Worm (Caenorhabditis elegans) whole organism, L1 larva: ENCODE results near the gene ndg-4.

Experiments
- aha-1 ChIP-seq: fragments of 150-350 bp; optimal IDR thresholded peaks from 2 replicates; lab custom pipeline; 2014; ENCODE audit warnings: missing biosample characterization, missing genetic modification characterization
- aly-2 ChIP-seq: fragments of 150-350 bp; optimal IDR thresholded peaks from 2 replicates; lab custom pipeline; 2014; ENCODE audit warnings: missing biosample characterization, missing genetic modification characterization
- ama-1 ChIP-seq: fragments of 150-350 bp; optimal IDR thresholded peaks from 2 replicates; lab custom pipeline; 2014
- blmp-1 ChIP-seq: fragments of 150-350 bp; optimal IDR thresholded peaks from 2 replicates; lab custom pipeline; 2014; ENCODE audit warnings: missing biosample characterization, missing genetic modification characterization
- ceh-8 ChIP-seq: fragments of 200-800 bp; sonication (Bioruptor generic); optimal IDR thresholded peaks from 2 replicates; lab custom pipeline; 2018; ENCODE audit warnings: mild to moderate bottlenecking, missing genetic modification characterization, moderate library complexity, missing compliant biosample characterization
- ceh-82 ChIP-seq, 3 experiments: fragments of 150-350 bp in 1 of 3; sonication (generic microtip) in 2 of 3; optimal IDR thresholded peaks; 2 replicates each; lab custom pipeline; 2014 to 2017; ENCODE audit warnings: missing biosample characterization in 3 of 3, missing genetic modification characterization in 3 of 3
- ceh-88 ChIP-seq: fragments of 200-800 bp; sonication (Bioruptor generic); IDR thresholded peaks from 2 replicates; pipeline ENCODE4 v1.3.6; 2022; ENCODE audit warnings: missing genetic modification characterization, missing compliant biosample characterization
- ceh-90 ChIP-seq: sonication (generic microtip); optimal IDR thresholded peaks from 2 replicates; lab custom pipeline; 2016; ENCODE audit warnings: missing genetic modification characterization, missing compliant biosample characterization
- ces-1 ChIP-seq: fragments of 150-350 bp; optimal IDR thresholded peaks from 2 replicates; lab custom pipeline; 2014; ENCODE audit warnings: missing biosample characterization, missing genetic modification reagents, missing genetic modification characterization
- dpl-1 ChIP-seq, 3 experiments: fragments of 150-350 bp in 2 of 3; sonication (generic microtip) in 1 of 3; optimal IDR thresholded peaks; 2 replicates each; lab custom pipeline; 2014 to 2017; ENCODE audit warnings: missing biosample characterization in 3 of 3, missing genetic modification characterization in 3 of 3, missing genetic modification reagents in 3 of 3
- dsc-1 ChIP-seq: sonication (generic microtip); optimal IDR thresholded peaks from 2 replicates; lab custom pipeline; 2016; ENCODE audit warnings: mild to moderate bottlenecking, missing genetic modification characterization, missing compliant biosample characterization
- efl-3 ChIP-seq: fragments of 200-800 bp; sonication (Bioruptor generic); optimal IDR thresholded peaks from 2 replicates; lab custom pipeline; 2018; ENCODE audit warnings: mild to moderate bottlenecking, missing genetic modification characterization, missing compliant biosample characterization
- egl-13 ChIP-seq: sonication (generic microtip); optimal IDR thresholded peaks from 2 replicates; lab custom pipeline; 2016; ENCODE audit warnings: missing genotype, missing genetic modification reagents, missing genetic modification characterization, missing compliant biosample characterization
- egl-27 ChIP-seq, 2 experiments: fragments of 150-350 bp in 1 of 2; sonication (generic microtip); optimal IDR thresholded peaks; 3 replicates each; lab custom pipeline; 2017 to 2018; ENCODE audit warnings: missing biosample characterization in 2 of 2, missing genetic modification characterization in 2 of 2, missing genetic modification reagents in 2 of 2
- elt-2 ChIP-seq: sonication (generic microtip); optimal IDR thresholded peaks from 2 replicates; lab custom pipeline; 2016; ENCODE audit warnings: missing genetic modification characterization, mild to moderate bottlenecking, inconsistent platforms, missing compliant biosample characterization, missing genetic modification reagents
- hlh-17 ChIP-seq: fragments of 200-800 bp; sonication (Bioruptor generic); optimal IDR thresholded peaks from 2 replicates; lab custom pipeline; 2018; ENCODE audit warnings: missing genetic modification characterization, mild to moderate bottlenecking, missing compliant biosample characterization, moderate library complexity, borderline replicate concordance
- hpl-2 ChIP-seq: fragments of 150-350 bp; optimal IDR thresholded peaks from 2 replicates; lab custom pipeline; 2014; ENCODE audit warnings: missing biosample characterization, missing genetic modification reagents, missing genetic modification characterization
- lin-15B ChIP-seq: fragments of 150-350 bp; sonication (generic microtip); optimal IDR thresholded peaks from 3 replicates; lab custom pipeline; 2014; ENCODE audit warnings: missing biosample characterization, missing genetic modification characterization
- lin-35 ChIP-seq, 2 experiments: fragments of 150-350 bp; optimal IDR thresholded peaks; 2 replicates each; lab custom pipeline; 2014; ENCODE audit warnings: missing biosample characterization in 2 of 2, missing genetic modification characterization in 2 of 2, missing genetic modification reagents in 2 of 2
- lir-3 ChIP-seq: sonication (generic microtip); optimal IDR thresholded peaks from 2 replicates; lab custom pipeline; 2016; ENCODE audit warnings: mild to moderate bottlenecking, missing genetic modification characterization, moderate library complexity, missing compliant biosample characterization; ENCODE audit not compliant: poor library complexity
- lsy-2 ChIP-seq, 2 experiments: fragments of 150-350 bp; optimal IDR thresholded peaks; 2 replicates each; lab custom pipeline; 2014; ENCODE audit warnings: missing biosample characterization in 2 of 2, missing genetic modification characterization in 2 of 2
- mab-9 ChIP-seq: fragments of 200-800 bp; sonication (Bioruptor generic); IDR thresholded peaks from 2 replicates; pipeline ENCODE4 v1.3.6; 2022; ENCODE audit warnings: missing genetic modification reagents, missing genetic modification characterization, missing compliant biosample characterization
- mef-2 ChIP-seq: fragments of 150-350 bp; optimal IDR thresholded peaks from 2 replicates; lab custom pipeline; 2014; ENCODE audit warnings: missing biosample characterization, missing genetic modification characterization
- mep-1 ChIP-seq: fragments of 150-350 bp; optimal IDR thresholded peaks from 2 replicates; lab custom pipeline; 2014; ENCODE audit warnings: missing biosample characterization, missing genetic modification characterization
- nhr-11 ChIP-seq: fragments of 150-350 bp; optimal IDR thresholded peaks from 2 replicates; lab custom pipeline; 2014; ENCODE audit warnings: missing biosample characterization, missing genetic modification characterization
- nhr-12 ChIP-seq: sonication (generic microtip); optimal IDR thresholded peaks from 2 replicates; lab custom pipeline; 2017; ENCODE audit warnings: missing biosample characterization, missing genetic modification characterization
- nhr-19 ChIP-seq: fragments of 200-800 bp; sonication (Bioruptor generic); conservative IDR thresholded peaks from 2 replicates; pipeline ENCODE4 v1.3.6; 2022; ENCODE audit warnings: missing genetic modification characterization, missing compliant biosample characterization
- nhr-20 ChIP-seq: sonication (generic microtip); optimal IDR thresholded peaks from 2 replicates; lab custom pipeline; 2016; ENCODE audit warnings: mild to moderate bottlenecking, missing genetic modification characterization, missing compliant biosample characterization
- nhr-28 ChIP-seq: fragments of 150-350 bp; optimal IDR thresholded peaks from 2 replicates; lab custom pipeline; 2014; ENCODE audit warnings: missing biosample characterization, missing genetic modification characterization
- nhr-47 ChIP-seq: sonication (generic microtip); optimal IDR thresholded peaks from 2 replicates; lab custom pipeline; 2016; ENCODE audit warnings: mild to moderate bottlenecking, missing genetic modification characterization, moderate library complexity, missing compliant biosample characterization
- nhr-76 ChIP-seq: sonication (generic microtip); optimal IDR thresholded peaks from 2 replicates; lab custom pipeline; 2017; ENCODE audit warnings: missing biosample characterization, missing genetic modification characterization
- pag-3 ChIP-seq: sonication (generic microtip); optimal IDR thresholded peaks from 2 replicates; lab custom pipeline; 2017; ENCODE audit warnings: missing genetic modification characterization, mild to moderate bottlenecking, missing compliant biosample characterization, antibody characterized with exemption, borderline replicate concordance; ENCODE audit not compliant: insufficient read depth
- pax-3 ChIP-seq: fragments of 200-800 bp; sonication (Bioruptor generic); optimal IDR thresholded peaks from 2 replicates; lab custom pipeline; 2018; ENCODE audit warnings: mild to moderate bottlenecking, missing genetic modification characterization, moderate library complexity, missing compliant biosample characterization
- rnt-1 ChIP-seq: sonication (generic microtip); optimal IDR thresholded peaks from 2 replicates; lab custom pipeline; 2016; ENCODE audit warnings: mild to moderate bottlenecking, missing genetic modification characterization, moderate library complexity, missing compliant biosample characterization
- skn-1 ChIP-seq: fragments of 150-350 bp; optimal IDR thresholded peaks from 2 replicates; lab custom pipeline; 2014; ENCODE audit warnings: missing biosample characterization, missing genetic modification characterization
- snpc-4 ChIP-seq: fragments of 150-350 bp; optimal IDR thresholded peaks from 2 replicates; lab custom pipeline; 2014; ENCODE audit warnings: missing biosample characterization, missing genetic modification characterization
- sptf-1 ChIP-seq: fragments of 150-350 bp; optimal IDR thresholded peaks from 2 replicates; lab custom pipeline; 2014; ENCODE audit warnings: missing biosample characterization, missing genetic modification characterization
- sup-37 ChIP-seq: fragments of 200-800 bp; sonication (Bioruptor generic); optimal IDR thresholded peaks from 2 replicates; lab custom pipeline; 2018; ENCODE audit warnings: mild to moderate bottlenecking, missing genetic modification characterization, missing compliant biosample characterization
- swsn-7 ChIP-seq: sonication (generic microtip); optimal IDR thresholded peaks from 2 replicates; lab custom pipeline; 2016; ENCODE audit warnings: missing genetic modification characterization, missing compliant biosample characterization
- unc-130 ChIP-seq: fragments of 150-350 bp; optimal IDR thresholded peaks from 2 replicates; lab custom pipeline; 2017; ENCODE audit warnings: missing biosample characterization, missing genetic modification characterization, inconsistent platforms
- unc-30 ChIP-seq: sonication (generic microtip); optimal IDR thresholded peaks from 2 replicates; lab custom pipeline; 2017; ENCODE audit warnings: missing biosample characterization, missing genetic modification characterization
- unc-62 ChIP-seq: fragments of 150-350 bp; optimal IDR thresholded peaks from 2 replicates; lab custom pipeline; 2014; ENCODE audit warnings: missing biosample characterization, missing genetic modification reagents, missing genetic modification characterization
- unc-98 ChIP-seq: fragments of 200-800 bp; sonication (Bioruptor generic); IDR thresholded peaks from 2 replicates; pipeline ENCODE4 v1.3.6; 2022; ENCODE audit warnings: missing genetic modification characterization, missing compliant biosample characterization
- vab-15 ChIP-seq: sonication (generic microtip); optimal IDR thresholded peaks from 2 replicates; lab custom pipeline; 2017; ENCODE audit warnings: missing genotype, mild to moderate bottlenecking, missing genetic modification characterization, missing compliant biosample characterization
- xbp-1 ChIP-seq: sonication (generic microtip); optimal IDR thresholded peaks from 2 replicates; lab custom pipeline; 2016; ENCODE audit warnings: missing genetic modification characterization, missing compliant biosample characterization
- zag-1 ChIP-seq: fragments of 150-350 bp; optimal IDR thresholded peaks from 2 replicates; lab custom pipeline; 2014; ENCODE audit warnings: missing biosample characterization, missing genetic modification characterization
- zip-4 ChIP-seq: fragments of 200-800 bp; sonication (Bioruptor generic); optimal IDR thresholded peaks from 2 replicates; lab custom pipeline; 2018; ENCODE audit warnings: mild to moderate bottlenecking, missing genetic modification characterization, moderate library complexity, missing compliant biosample characterization
- ztf-11 ChIP-seq, 2 experiments: sonication (generic microtip); optimal IDR thresholded peaks; 2 replicates each; lab custom pipeline; 2016 to 2017; ENCODE audit warnings: missing genetic modification characterization in 2 of 2, missing biosample characterization in 1 of 2, missing compliant biosample characterization in 1 of 2

The ndg-4 gene

ce11 chrIII:4495685-4496084 is 28.5 kb upstream of the ndg-4 start (continued):
- TF ChIP-seq aly-2 (tag; lab: Kevin White, UChicago) (no peak), rnt-1 (tag; lab: Kevin White, UChicago) (no peak), egl-13 (peak; percentile 45), swsn-7 (tag; lab: Kevin White, UChicago) (no peak), mab-9 (GFP tag; lab: Robert Waterston, UW) (no peak), ceh-90 (tag; lab: Kevin White, UChicago) (peak; percentile 0), dsc-1 (tag; lab: Kevin White, UChicago) (peak; percentile 95), ztf-11 (tag; optimal IDR thresholded peaks at IDR 0.05; lab: Kevin White, UChicago) (no peak), mef-2 (tag; lab: Kevin White, UChicago) (no peak), lir-3 (no peak), nhr-47 (tag; lab: Kevin White, UChicago) (peak; percentile 49)

- TF ChIP-seq blmp-1 (tag; lab: Kevin White, UChicago) (peak; percentile 36), unc-62 (GFP tag; lab: Kevin White, UChicago) (no peak)
These were observed 28.1 kb upstream of the ndg-4 start for ce11 chrIII:4495250-4495649.

- TF ChIP-seq blmp-1 (tag; lab: Kevin White, UChicago) (peak; percentile 90), pag-3 (tag; lab: Kevin White, UChicago) (peak; percentile 12), unc-62 (GFP tag; lab: Kevin White, UChicago) (no peak), skn-1 (peak; percentile 45), aha-1 (no peak), hpl-2 (GFP tag; lab: Kevin White, UChicago) (no peak), unc-98 (no peak), mab-9 (GFP tag; lab: Robert Waterston, UW) (no peak), sptf-1 (tag; lab: Kevin White, UChicago) (no peak), mef-2 (tag; lab: Kevin White, UChicago) (peak; percentile 4), egl-27 (tag; optimal IDR thresholded peaks at IDR 0.05; lab: Kevin White, UChicago) (no peak), zip-4 (GFP tag; lab: Kevin White, UChicago) (no peak), dpl-1 (GFP tag; optimal IDR thresholded peaks at IDR 0.05; lab: Kevin White, UChicago) (peak; percentile 23 to 49 (median 32)), elt-2 (tag; lab: Kevin White, UChicago) (peak; percentile 59), xbp-1 (peak; percentile 4), lin-35 (GFP tag; optimal IDR thresholded peaks at IDR 0.05; lab: Kevin White, UChicago) (peak; percentile 25 to 74), ceh-88 (no peak), lsy-2 (tag; optimal IDR thresholded peaks at IDR 0.05; lab: Kevin White, UChicago) (peak; percentile 26 to 63), efl-3 (GFP tag; lab: Kevin White, UChicago) (no peak), ama-1 (no peak), ces-1 (GFP tag; lab: Kevin White, UChicago) (no peak), nhr-19 (GFP tag; lab: Robert Waterston, UW) (peak; percentile 60), mep-1 (tag; lab: Kevin White, UChicago) (peak; percentile 15), unc-130 (tag; lab: Kevin White, UChicago) (peak; percentile 49), egl-13 (no peak), hlh-17 (GFP tag; lab: Kevin White, UChicago) (no peak), nhr-11 (no peak), vab-15 (no peak), zag-1 (tag; lab: Kevin White, UChicago) (no peak), lin-15B (tag; lab: Kevin White, UChicago) (no peak), pax-3 (tag; lab: Kevin White, UChicago) (peak; percentile 9), ceh-82 (tag; optimal IDR thresholded peaks at IDR 0.05; lab: Kevin White, UChicago) (no peak), unc-30 (no peak), snpc-4 (tag; lab: Kevin White, UChicago) (no peak), nhr-47 (tag; lab: Kevin White, UChicago) (peak; percentile 37), ceh-8 (GFP tag; lab: Kevin White, UChicago) (no peak), sup-37 (GFP tag; lab: Kevin White, UChicago) (no peak), nhr-28 (tag; lab: Kevin White, UChicago) (no peak), nhr-12 (tag; lab: Kevin White, UChicago) (no peak), nhr-20 (tag; lab: Kevin White, UChicago) (peak; percentile 76), nhr-76 (tag; lab: Kevin White, UChicago) (no peak)
These were observed 27.4 kb upstream of the ndg-4 start for ce11 chrIII:4494541-4495010.
